Fruit fly (Drosophila melanogaster): Measurements from ENCODE around the gene CG44815.

DNA sequence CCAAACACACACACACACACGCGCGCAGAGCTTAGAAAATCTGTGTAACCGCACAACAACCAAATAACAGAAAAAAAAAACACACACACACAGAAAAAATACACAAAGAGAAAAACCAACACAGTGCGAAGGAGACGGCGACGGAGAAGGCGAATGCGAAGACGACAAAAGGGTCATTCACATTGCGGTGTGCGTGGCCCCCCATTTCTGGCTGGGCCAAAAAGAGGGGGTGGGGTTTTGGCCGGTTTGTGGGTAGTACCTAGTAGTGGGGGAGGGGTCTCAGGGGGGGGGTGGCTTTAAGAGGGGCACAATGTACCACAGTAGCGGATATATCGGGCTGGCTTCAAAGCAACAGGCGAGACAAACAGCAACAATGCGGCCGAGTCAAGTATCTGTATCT lies 37.6 kb upstream of the CG44815 start:
- TF ChIP-seq aop (GFP tag; IDR thresholded peaks at IDR 0.05) (no peak), Hsf (GFP tag; optimal IDR thresholded peaks at IDR 0.05) (no peak), cwo (GFP tag; optimal IDR thresholded peaks at IDR 0.05) (peak; percentile 2), CG9817 (tag; optimal IDR thresholded peaks at IDR 0.05) (no peak)
